Worm (Caenorhabditis elegans): Measurements from ENCODE around the gene C28D4.10.

ce11 chrIV:9690644-9691043 lies 47.6 kb upstream of the C28D4.10 start, which contains the start of gene sdz-36:
- TF ChIP-seq unc-62 (GFP tag; optimal IDR thresholded peaks at IDR 0.05) (no peak), sptf-1 (tag; optimal IDR thresholded peaks at IDR 0.05) (no peak), mep-1 (tag; optimal IDR thresholded peaks at IDR 0.05) (no peak), ztf-11 (tag; optimal IDR thresholded peaks at IDR 0.05) (no peak)
